Fruit fly (Drosophila melanogaster) whole organism, adult: Measurements from ENCODE around the gene Nepl5.

Experiments
- CG11617 ChIP-seq: fragments of 200-800 bp; sonication (Bioruptor generic); optimal IDR thresholded peaks from 2 replicates; lab custom pipeline; 2017; ENCODE audit warnings: mild to moderate bottlenecking, missing biosample characterization, missing genetic modification reagents, missing genetic modification characterization
- CG12768 ChIP-seq: fragments of 200-800 bp; sonication (Bioruptor generic); optimal IDR thresholded peaks from 2 replicates; lab custom pipeline; 2017; ENCODE audit warnings: missing biosample characterization, missing genetic modification characterization, mild to moderate bottlenecking, moderate library complexity, missing genetic modification reagents
- CG14711 ChIP-seq: fragments of 200-800 bp; sonication (Bioruptor generic); optimal IDR thresholded peaks from 2 replicates; lab custom pipeline; 2018; ENCODE audit warnings: missing biosample characterization, mild to moderate bottlenecking, missing genetic modification characterization, moderate library complexity
- CG1620 ChIP-seq: fragments of 200-800 bp; sonication (Bioruptor generic); optimal IDR thresholded peaks from 2 replicates; lab custom pipeline; 2016; ENCODE audit warnings: missing biosample characterization, missing genetic modification characterization
- CG33017 ChIP-seq: fragments of 200-800 bp; sonication (Bioruptor generic); optimal IDR thresholded peaks from 2 replicates; lab custom pipeline; 2018; ENCODE audit warnings: missing biosample characterization, mild to moderate bottlenecking, missing genetic modification characterization, moderate library complexity
- CG5204 ChIP-seq: fragments of 200-800 bp; sonication (Bioruptor generic); optimal IDR thresholded peaks from 2 replicates; lab custom pipeline; 2016; ENCODE audit warnings: missing biosample characterization, missing genetic modification characterization
- CG7045 ChIP-seq: fragments of 200-800 bp; sonication (Bioruptor generic); optimal IDR thresholded peaks from 2 replicates; lab custom pipeline; 2017; ENCODE audit warnings: missing biosample characterization, mild to moderate bottlenecking, missing genetic modification characterization
- CG7101 ChIP-seq: fragments of 200-800 bp; sonication (Bioruptor generic); optimal IDR thresholded peaks from 2 replicates; lab custom pipeline; 2018; ENCODE audit warnings: missing biosample characterization, mild to moderate bottlenecking, missing genetic modification characterization, moderate library complexity
- Clk ChIP-seq: fragments of 200-800 bp; sonication (Bioruptor generic); optimal IDR thresholded peaks from 2 replicates; lab custom pipeline; 2017; ENCODE audit warnings: missing biosample characterization, missing genetic modification characterization
- Crg-1 ChIP-seq: fragments of 200-800 bp; sonication (Bioruptor generic); optimal IDR thresholded peaks from 2 replicates; lab custom pipeline; 2016; ENCODE audit warnings: missing biosample characterization, missing genetic modification characterization
- Hr96 ChIP-seq: fragments of 200-800 bp; sonication (Bioruptor generic); optimal IDR thresholded peaks from 2 replicates; lab custom pipeline; 2016; ENCODE audit warnings: missing biosample characterization, missing genetic modification characterization
- Mnt ChIP-seq: fragments of 200-800 bp; sonication (Bioruptor generic); optimal IDR thresholded peaks from 2 replicates; lab custom pipeline; 2016; ENCODE audit warnings: missing biosample characterization, mild to moderate bottlenecking, missing genetic modification characterization
- bab1 ChIP-seq: fragments of 200-800 bp; sonication (Bioruptor generic); optimal IDR thresholded peaks from 3 replicates; lab custom pipeline; 2019; ENCODE audit warnings: missing biosample characterization, mild to moderate bottlenecking, missing genetic modification characterization, moderate library complexity
- cic ChIP-seq: fragments of 200-800 bp; sonication (Bioruptor generic); optimal IDR thresholded peaks from 2 replicates; lab custom pipeline; 2017; ENCODE audit warnings: missing biosample characterization, mild to moderate bottlenecking, missing genetic modification characterization, moderate library complexity
- cnc ChIP-seq, 2 experiments: fragments of >200 bp; optimal IDR thresholded peaks; 2 replicates each; lab custom pipeline; 2017
- kay ChIP-seq: fragments of 200-800 bp; sonication (Bioruptor generic); peaks from one replicate; lab custom pipeline; 2016; ENCODE audit warnings: missing biosample characterization, missing genetic modification characterization, borderline replicate concordance
- ovo ChIP-seq: fragments of 200-800 bp; sonication (Bioruptor generic); optimal IDR thresholded peaks from 2 replicates; lab custom pipeline; 2016; ENCODE audit warnings: missing biosample characterization, missing genetic modification characterization
- pad ChIP-seq: fragments of 200-800 bp; sonication (Bioruptor generic); optimal IDR thresholded peaks from 3 replicates; lab custom pipeline; 2017; ENCODE audit warnings: missing biosample characterization, missing genetic modification characterization, mild to moderate bottlenecking, moderate library complexity, missing genetic modification reagents
- tj ChIP-seq: fragments of 200-800 bp; sonication (Bioruptor generic); optimal IDR thresholded peaks from 3 replicates; lab custom pipeline; 2017; ENCODE audit warnings: missing biosample characterization, mild to moderate bottlenecking, missing genetic modification characterization, moderate library complexity
- toe ChIP-seq: fragments of 200-800 bp; sonication (Bioruptor generic); optimal IDR thresholded peaks from 2 replicates; lab custom pipeline; 2016; ENCODE audit warnings: missing biosample characterization, missing genetic modification characterization

Nepl5 gene

DNA sequence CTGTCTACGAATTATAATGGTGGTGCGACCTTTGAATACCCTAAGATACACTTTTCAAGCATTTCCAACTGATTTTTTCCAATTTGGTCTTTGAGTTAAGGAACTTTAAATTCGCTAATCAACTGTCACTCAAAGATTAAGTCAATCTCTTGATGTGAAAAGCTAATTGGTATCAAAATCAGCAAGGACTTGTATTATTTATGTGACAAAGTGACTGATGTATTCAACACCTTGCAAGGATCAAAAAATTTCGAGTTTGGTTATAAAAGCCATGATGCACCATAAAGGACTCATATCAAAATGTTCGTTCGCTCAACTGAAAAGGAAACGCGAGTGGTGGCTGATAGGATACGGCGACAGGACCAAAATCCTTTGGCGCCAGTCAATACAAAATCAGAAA is 26.4 kb upstream of the Nepl5 start, which contains the start of gene ppk14:
ppk14 (plus strand) TSS at position 301 of the 400 bp plus-strand sequence.
- TF ChIP-seq pad (GFP tag; lab: Kevin White, UChicago): no peak
- no peak for TF ChIP-seq Crg-1 (GFP tag; lab: Kevin White, UChicago)
- no peak for TF ChIP-seq ovo (GFP tag; lab: Kevin White, UChicago)
- no peak for TF ChIP-seq Hr96 (GFP tag; lab: Kevin White, UChicago)
- TF ChIP-seq CG1620 (GFP tag; lab: Kevin White, UChicago): no peak
- TF ChIP-seq tj (GFP tag; lab: Kevin White, UChicago): no peak
- TF ChIP-seq CG11617 (GFP tag; lab: Kevin White, UChicago): no peak

dm6 chr2L:6356134-6356533 is 24.9 kb upstream of the Nepl5 start:
- no peak for TF ChIP-seq CG7101 (tag; lab: Kevin White, UChicago)
- TF ChIP-seq toe (GFP tag; lab: Kevin White, UChicago): no peak
- TF ChIP-seq bab1 (GFP tag; lab: Kevin White, UChicago): no peak
- no peak for TF ChIP-seq Clk (GFP tag; lab: Kevin White, UChicago)
- no peak for TF ChIP-seq Crg-1 (GFP tag; lab: Kevin White, UChicago)
- TF ChIP-seq cnc (optimal IDR thresholded peaks at IDR 0.05; lab: Kevin White, UChicago): no peak
- no peak for TF ChIP-seq kay (GFP tag; lab: Kevin White, UChicago)
- no peak for TF ChIP-seq CG12768 (GFP tag; lab: Kevin White, UChicago)
- TF ChIP-seq cic (GFP tag; lab: Kevin White, UChicago): no peak
- TF ChIP-seq CG7045: no peak
- TF ChIP-seq CG1620 (GFP tag; lab: Kevin White, UChicago): no peak

- TF ChIP-seq CG1620 (GFP tag; lab: Kevin White, UChicago) (no peak), pad (GFP tag; lab: Kevin White, UChicago) (no peak), Clk (GFP tag; lab: Kevin White, UChicago) (no peak), CG11617 (GFP tag; lab: Kevin White, UChicago) (no peak), CG7045 (no peak), ovo (GFP tag; lab: Kevin White, UChicago) (no peak), cic (GFP tag; lab: Kevin White, UChicago) (no peak), CG12768 (GFP tag; lab: Kevin White, UChicago) (no peak), CG33017 (tag; lab: Kevin White, UChicago) (no peak), tj (GFP tag; lab: Kevin White, UChicago) (no peak), CG14711 (tag; lab: Kevin White, UChicago) (no peak), Hr96 (GFP tag; lab: Kevin White, UChicago) (no peak), Mnt (GFP tag; lab: Kevin White, UChicago) (no peak), CG7101 (tag; lab: Kevin White, UChicago) (no peak), Crg-1 (GFP tag; lab: Kevin White, UChicago) (no peak), kay (GFP tag; lab: Kevin White, UChicago) (no peak), toe (GFP tag; lab: Kevin White, UChicago) (no peak), cnc (optimal IDR thresholded peaks at IDR 0.05; lab: Kevin White, UChicago) (no peak)
These were observed 24.2 kb upstream of the Nepl5 start for dm6 chr2L:6356686-6357362.

dm6 chr2L:6358218-6358617 is 22.8 kb upstream of the Nepl5 start, which contains the start of gene CG9500:
CG9500 (minus strand) TSS chr2L:6358318.
- TF ChIP-seq CG7101 (tag; lab: Kevin White, UChicago) (no peak), toe (GFP tag; lab: Kevin White, UChicago) (no peak), bab1 (GFP tag; lab: Kevin White, UChicago) (no peak)

DNA sequence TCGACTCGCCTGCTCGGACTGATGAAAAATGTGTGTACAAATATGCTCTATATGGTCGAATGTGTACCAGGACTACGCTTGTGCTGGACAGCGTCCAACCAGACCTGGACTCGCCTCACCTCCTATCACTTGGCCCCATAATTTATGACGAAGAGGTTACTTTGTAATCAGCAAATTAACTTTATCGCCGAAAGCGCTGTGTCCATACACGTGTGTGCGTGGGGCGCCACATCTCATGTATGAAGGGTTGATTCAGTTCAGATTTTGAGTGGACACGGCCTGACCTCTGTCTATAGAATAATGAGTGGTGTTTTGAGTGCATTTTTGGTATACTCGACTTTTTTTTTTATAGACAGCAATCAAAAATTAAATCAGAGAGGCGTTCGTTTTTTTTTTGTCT is 21.0 kb upstream of the Nepl5 start:
- no peak for TF ChIP-seq pad (GFP tag; lab: Kevin White, UChicago)
- TF ChIP-seq CG1620 (GFP tag; lab: Kevin White, UChicago): no peak
- no peak for TF ChIP-seq toe (GFP tag; lab: Kevin White, UChicago)
- TF ChIP-seq CG14711 (tag; lab: Kevin White, UChicago): no peak
- TF ChIP-seq Crg-1 (GFP tag; lab: Kevin White, UChicago): no peak
- TF ChIP-seq ovo (GFP tag; lab: Kevin White, UChicago): no peak
- no peak for TF ChIP-seq CG33017 (tag; lab: Kevin White, UChicago)
- no peak for TF ChIP-seq Hr96 (GFP tag; lab: Kevin White, UChicago)
- TF ChIP-seq CG12768 (GFP tag; lab: Kevin White, UChicago): no peak
- no peak for TF ChIP-seq Clk (GFP tag; lab: Kevin White, UChicago)
- TF ChIP-seq cic (GFP tag; lab: Kevin White, UChicago): no peak
- TF ChIP-seq bab1 (GFP tag; lab: Kevin White, UChicago): no peak
- TF ChIP-seq CG11617 (GFP tag; lab: Kevin White, UChicago): no peak
- TF ChIP-seq CG7101 (tag; lab: Kevin White, UChicago): no peak
- TF ChIP-seq cnc (optimal IDR thresholded peaks at IDR 0.05; lab: Kevin White, UChicago): no peak
- TF ChIP-seq kay (GFP tag; lab: Kevin White, UChicago): no peak

dm6 chr2L:6366924-6367323 is 14.1 kb upstream of the Nepl5 start:
- TF ChIP-seq toe (GFP tag; lab: Kevin White, UChicago): no peak
- TF ChIP-seq CG11617 (GFP tag; lab: Kevin White, UChicago): no peak
- TF ChIP-seq bab1 (GFP tag; lab: Kevin White, UChicago): no peak
- no peak for TF ChIP-seq Clk (GFP tag; lab: Kevin White, UChicago)
- no peak for TF ChIP-seq cic (GFP tag; lab: Kevin White, UChicago)
- TF ChIP-seq CG33017 (tag; lab: Kevin White, UChicago): no peak
- TF ChIP-seq kay (GFP tag; lab: Kevin White, UChicago): no peak
- no peak for TF ChIP-seq pad (GFP tag; lab: Kevin White, UChicago)
- no peak for TF ChIP-seq CG12768 (GFP tag; lab: Kevin White, UChicago)
- TF ChIP-seq CG7101 (tag; lab: Kevin White, UChicago): no peak
- TF ChIP-seq CG1620 (GFP tag; lab: Kevin White, UChicago): no peak
- TF ChIP-seq ovo (GFP tag; lab: Kevin White, UChicago): no peak
- no peak for TF ChIP-seq CG7045
- no peak for TF ChIP-seq CG5204 (GFP tag; lab: Kevin White, UChicago)
- TF ChIP-seq Hr96 (GFP tag; lab: Kevin White, UChicago): no peak
